Worm (Caenorhabditis elegans): ENCODE data around the gene F46F5.8.

ce11 chrII:773830-774229 is 47.6 kb downstream of the F46F5.8 start:
- TF ChIP-seq ama-1 (optimal IDR thresholded peaks at IDR 0.05) (no peak), lin-13 (GFP tag; optimal IDR thresholded peaks at IDR 0.05) (no peak), egl-27 (tag; optimal IDR thresholded peaks at IDR 0.05) (no peak), snpc-4 (tag; optimal IDR thresholded peaks at IDR 0.05) (no peak), fos-1 (tag; optimal IDR thresholded peaks at IDR 0.05) (no peak), lin-11 (tag; optimal IDR thresholded peaks at IDR 0.05) (no peak), nhr-12 (tag; optimal IDR thresholded peaks at IDR 0.05) (no peak), ztf-4 (tag; optimal IDR thresholded peaks at IDR 0.05) (no peak), nhr-77 (tag; optimal IDR thresholded peaks at IDR 0.05) (no peak)

All from whole organism, L2 larva.